Fruit fly (Drosophila melanogaster) whole organism, embryonic: ENCODE data around the gene gNacalpha.

Source experiments
- Blimp-1 ChIP-seq: fragments of 200-800 bp; sonication (Bioruptor generic); optimal IDR thresholded peaks from 3 replicates; lab custom pipeline; 2018; ENCODE audit warnings: missing biosample characterization, missing genetic modification characterization, mild to moderate bottlenecking, moderate library complexity, missing genetic modification reagents
- CG10959 ChIP-seq: fragments of 200-800 bp; sonication (Bioruptor generic); IDR thresholded peaks from 2 replicates; pipeline ENCODE4 v1.3.6; 2022; ENCODE audit warnings: missing biosample characterization, missing genetic modification characterization
- CG11456 ChIP-seq: fragments of 200-800 bp; sonication (Bioruptor generic); IDR thresholded peaks from 3 replicates; pipeline ENCODE4 v1.3.6; 2022; ENCODE audit warnings: missing biosample characterization, missing genetic modification characterization
- CG12219 ChIP-seq: fragments of 200-800 bp; sonication (Bioruptor generic); optimal IDR thresholded peaks from 3 replicates; lab custom pipeline; 2018; ENCODE audit warnings: missing biosample characterization, mild to moderate bottlenecking, missing genetic modification characterization
- CG12391 ChIP-seq: fragments of 200-800 bp; sonication (Bioruptor generic); optimal IDR thresholded peaks from 3 replicates; lab custom pipeline; 2018; ENCODE audit warnings: missing biosample characterization, mild to moderate bottlenecking, missing genetic modification characterization, moderate library complexity
- CG12744 ChIP-seq: fragments of 200-800 bp; sonication (Bioruptor generic); optimal IDR thresholded peaks from 2 replicates; lab custom pipeline; 2016; ENCODE audit warnings: missing biosample characterization, missing genetic modification characterization
- CG13775 ChIP-seq: fragments of 200-800 bp; sonication (Bioruptor generic); optimal IDR thresholded peaks from 3 replicates; lab custom pipeline; 2017; ENCODE audit warnings: missing biosample characterization, mild to moderate bottlenecking, missing genetic modification characterization
- CG14965 ChIP-seq: fragments of 200-800 bp; sonication (Bioruptor generic); optimal IDR thresholded peaks from 2 replicates; lab custom pipeline; 2016; ENCODE audit warnings: missing biosample characterization, missing genetic modification characterization, borderline replicate concordance
- CG17328 ChIP-seq: fragments of 200-800 bp; sonication (Bioruptor generic); IDR thresholded peaks from 2 replicates; pipeline ENCODE4 v1.3.6; 2022; ENCODE audit warnings: missing biosample characterization, missing genetic modification characterization
- CG17829 ChIP-seq: fragments of 200-800 bp; optimal IDR thresholded peaks from 2 replicates; lab custom pipeline; 2019; ENCODE audit warnings: missing biosample characterization, mild to moderate bottlenecking, missing genetic modification characterization, moderate library complexity
- CG2202 ChIP-seq: fragments of 200-800 bp; sonication (Bioruptor generic); optimal IDR thresholded peaks from 2 replicates; lab custom pipeline; 2018; ENCODE audit warnings: missing biosample characterization, mild to moderate bottlenecking, missing genetic modification characterization
- CG2712 ChIP-seq: fragments of 200-800 bp; optimal IDR thresholded peaks from 3 replicates; lab custom pipeline; 2019; ENCODE audit warnings: missing biosample characterization, mild to moderate bottlenecking, missing genetic modification characterization, moderate library complexity
- CG3065 ChIP-seq: fragments of 200-800 bp; sonication (Bioruptor generic); optimal IDR thresholded peaks from 2 replicates; lab custom pipeline; 2016; ENCODE audit warnings: missing biosample characterization, missing genetic modification characterization
- CG31441 ChIP-seq: fragments of 200-800 bp; sonication (Bioruptor generic); IDR thresholded peaks from 2 replicates; pipeline ENCODE4 v1.3.6; 2022; ENCODE audit warnings: missing biosample characterization, missing genetic modification characterization
- CG33557 ChIP-seq: fragments of 200-800 bp; sonication (Bioruptor generic); optimal IDR thresholded peaks from 2 replicates; lab custom pipeline; 2019; ENCODE audit warnings: missing biosample characterization, mild to moderate bottlenecking, missing genetic modification characterization, moderate library complexity
- CG3407 ChIP-seq: fragments of 200-800 bp; sonication (Bioruptor generic); optimal IDR thresholded peaks from 2 replicates; lab custom pipeline; 2018; ENCODE audit warnings: missing biosample characterization, mild to moderate bottlenecking, missing genetic modification characterization
- CG34422 ChIP-seq: fragments of 200-800 bp; sonication (Bioruptor generic); IDR thresholded peaks from 3 replicates; pipeline ENCODE4 v1.3.6; 2022; ENCODE audit warnings: missing biosample characterization, missing genetic modification characterization
- CG8388 ChIP-seq: fragments of 200-800 bp; sonication (Bioruptor generic); optimal IDR thresholded peaks from 2 replicates; lab custom pipeline; 2019; ENCODE audit warnings: missing biosample characterization, mild to moderate bottlenecking, missing genetic modification characterization, moderate library complexity
- CHES-1-like ChIP-seq: fragments of 200-800 bp; sonication (Bioruptor generic); optimal IDR thresholded peaks from 2 replicates; lab custom pipeline; 2016; ENCODE audit warnings: missing biosample characterization, missing genetic modification characterization
- D ChIP-seq, 2 experiments: fragments of 200-800 bp in 1 of 2; fragments of >200 bp in 1 of 2; sonication (Bioruptor generic) in 1 of 2; optimal IDR thresholded peaks; 2 replicates in 1 of 2; 3 replicates in 1 of 2; lab custom pipeline; 2017; ENCODE audit warnings: mild to moderate bottlenecking in 1 of 2, missing biosample characterization in 1 of 2, missing genetic modification characterization in 1 of 2, missing genetic modification reagents in 1 of 2
- Ets65A ChIP-seq: fragments of 200-800 bp; sonication (Bioruptor generic); peaks from one replicate; lab custom pipeline; 2016; ENCODE audit warnings: missing biosample characterization, missing genetic modification characterization
- HLH4C ChIP-seq: fragments of 200-800 bp; sonication (Bioruptor generic); IDR thresholded peaks from 3 replicates; pipeline ENCODE4 v1.3.6; 2022; ENCODE audit warnings: missing biosample characterization, missing genetic modification characterization; ENCODE audit not compliant: partially characterized antibody
- HLHmδ ChIP-seq: fragments of 200-800 bp; sonication (Bioruptor generic); optimal IDR thresholded peaks from 2 replicates; lab custom pipeline; 2018; ENCODE audit warnings: missing biosample characterization, mild to moderate bottlenecking, missing genetic modification characterization, moderate library complexity
- Oli ChIP-seq: fragments of 200-800 bp; sonication (Bioruptor generic); optimal IDR thresholded peaks from 2 replicates; lab custom pipeline; 2018; ENCODE audit warnings: missing biosample characterization, mild to moderate bottlenecking, missing genetic modification characterization, moderate library complexity
- PHDP ChIP-seq: fragments of 200-800 bp; sonication (Bioruptor generic); optimal IDR thresholded peaks from 3 replicates; lab custom pipeline; 2018; ENCODE audit warnings: missing biosample characterization, mild to moderate bottlenecking, missing genetic modification characterization, moderate library complexity
- Ptx1 ChIP-seq: fragments of 200-800 bp; sonication (Bioruptor generic); IDR thresholded peaks from 2 replicates; pipeline ENCODE4 v1.3.6; 2022; ENCODE audit warnings: missing biosample characterization, missing genetic modification characterization
- amos ChIP-seq: fragments of 200-800 bp; sonication (Bioruptor generic); IDR thresholded peaks from 2 replicates; pipeline ENCODE4 v1.3.6; 2022; ENCODE audit warnings: missing biosample characterization, missing genetic modification characterization; ENCODE audit not compliant: partially characterized antibody
- chif ChIP-seq, 2 experiments: fragments of 200-800 bp; sonication (Bioruptor generic); optimal IDR thresholded peaks; 3 replicates each; lab custom pipeline; 2016; ENCODE audit warnings: missing biosample characterization in 2 of 2, missing genetic modification characterization in 2 of 2
- disco-r ChIP-seq: fragments of 200-800 bp; sonication (Bioruptor generic); optimal IDR thresholded peaks from 2 replicates; lab custom pipeline; 2016; ENCODE audit warnings: missing biosample characterization, missing genetic modification characterization
- dm ChIP-seq: fragments of 200-800 bp; sonication (Bioruptor generic); optimal IDR thresholded peaks from 3 replicates; lab custom pipeline; 2016; ENCODE audit warnings: missing biosample characterization, missing genetic modification characterization
- dpn ChIP-seq, 2 experiments: fragments of 200-800 bp; sonication (Bioruptor generic); optimal IDR thresholded peaks; 3 replicates each; lab custom pipeline; 2016; ENCODE audit warnings: missing biosample characterization in 2 of 2, missing genetic modification characterization in 2 of 2
- fd3F ChIP-seq: fragments of 200-800 bp; sonication (Bioruptor generic); optimal IDR thresholded peaks from 2 replicates; lab custom pipeline; 2018; ENCODE audit warnings: missing biosample characterization, mild to moderate bottlenecking, missing genetic modification characterization, moderate library complexity
- gem ChIP-seq: fragments of 200-800 bp; sonication (Bioruptor generic); optimal IDR thresholded peaks from 2 replicates; lab custom pipeline; 2019; ENCODE audit warnings: missing biosample characterization, mild to moderate bottlenecking, missing genetic modification characterization, moderate library complexity
- gsb-n ChIP-seq: fragments of 200-800 bp; sonication (Bioruptor generic); optimal IDR thresholded peaks from 3 replicates; lab custom pipeline; 2018; ENCODE audit warnings: missing biosample characterization, mild to moderate bottlenecking, missing genetic modification characterization
- gt ChIP-seq: fragments of 200-800 bp; sonication (Bioruptor generic); IDR thresholded peaks from 2 replicates; pipeline ENCODE4 v1.3.6; 2022; ENCODE audit warnings: missing biosample characterization, missing genetic modification characterization
- h ChIP-seq: fragments of >200 bp; optimal IDR thresholded peaks from 2 replicates; lab custom pipeline; 2017
- ham ChIP-seq: fragments of 200-800 bp; sonication (Bioruptor generic); IDR thresholded peaks from 2 replicates; pipeline ENCODE4 v1.3.6; 2022; ENCODE audit warnings: missing biosample characterization, missing genetic modification characterization
- hbn ChIP-seq: fragments of 200-800 bp; sonication (Bioruptor generic); IDR thresholded peaks from 2 replicates; pipeline ENCODE4 v1.3.6; 2022; ENCODE audit warnings: missing biosample characterization, missing genetic modification characterization; ENCODE audit not compliant: partially characterized antibody
- hkb ChIP-seq, 2 experiments: fragments of 200-800 bp in 1 of 2; fragments of >200 bp in 1 of 2; sonication (Bioruptor generic) in 1 of 2; IDR thresholded peaks in 1 of 2; optimal IDR thresholded peaks in 1 of 2; 2 replicates each; pipeline versions ENCODE4 v1.3.6 to Lab custom; 2017 to 2022; ENCODE audit warnings: missing biosample characterization in 1 of 2, missing genetic modification characterization in 1 of 2
- ind ChIP-seq: fragments of 200-800 bp; sonication (Bioruptor generic); optimal IDR thresholded peaks from 3 replicates; lab custom pipeline; 2016; ENCODE audit warnings: missing biosample characterization, missing genetic modification characterization
- prd ChIP-seq, 3 experiments: fragments of >200 bp in 2 of 3; fragments of 200-800 bp in 1 of 3; sonication (Bioruptor generic) in 1 of 3; optimal IDR thresholded peaks in 2 of 3; IDR thresholded peaks in 1 of 3; 2 replicates in 2 of 3; 3 replicates in 1 of 3; pipeline versions ENCODE4 v1.3.6 to Lab custom; 2017 to 2022; ENCODE audit warnings: missing biosample characterization in 1 of 3, missing genetic modification characterization in 1 of 3
- pros ChIP-seq: fragments of 200-800 bp; sonication (Bioruptor generic); optimal IDR thresholded peaks from 3 replicates; lab custom pipeline; 2019; ENCODE audit warnings: missing biosample characterization, mild to moderate bottlenecking, missing genetic modification characterization, moderate library complexity
- run ChIP-seq: fragments of 200-800 bp; sonication (Bioruptor generic); optimal IDR thresholded peaks from 3 replicates; lab custom pipeline; 2018; ENCODE audit warnings: missing biosample characterization, mild to moderate bottlenecking, missing genetic modification characterization
- sc ChIP-seq, 3 experiments: fragments of >200 bp in 2 of 3; fragments of 200-800 bp in 1 of 3; sonication (Bioruptor generic) in 1 of 3; optimal IDR thresholded peaks; 2 replicates in 2 of 3; 3 replicates in 1 of 3; lab custom pipeline; 2017; ENCODE audit warnings: mild to moderate bottlenecking in 1 of 3, missing biosample characterization in 1 of 3, missing genetic modification characterization in 1 of 3, missing genetic modification reagents in 1 of 3
- vfl ChIP-seq: fragments of 200-800 bp; sonication (Bioruptor generic); optimal IDR thresholded peaks from 2 replicates; lab custom pipeline; 2016; ENCODE audit warnings: missing biosample characterization, missing genetic modification characterization

The gNacalpha gene

DNA sequence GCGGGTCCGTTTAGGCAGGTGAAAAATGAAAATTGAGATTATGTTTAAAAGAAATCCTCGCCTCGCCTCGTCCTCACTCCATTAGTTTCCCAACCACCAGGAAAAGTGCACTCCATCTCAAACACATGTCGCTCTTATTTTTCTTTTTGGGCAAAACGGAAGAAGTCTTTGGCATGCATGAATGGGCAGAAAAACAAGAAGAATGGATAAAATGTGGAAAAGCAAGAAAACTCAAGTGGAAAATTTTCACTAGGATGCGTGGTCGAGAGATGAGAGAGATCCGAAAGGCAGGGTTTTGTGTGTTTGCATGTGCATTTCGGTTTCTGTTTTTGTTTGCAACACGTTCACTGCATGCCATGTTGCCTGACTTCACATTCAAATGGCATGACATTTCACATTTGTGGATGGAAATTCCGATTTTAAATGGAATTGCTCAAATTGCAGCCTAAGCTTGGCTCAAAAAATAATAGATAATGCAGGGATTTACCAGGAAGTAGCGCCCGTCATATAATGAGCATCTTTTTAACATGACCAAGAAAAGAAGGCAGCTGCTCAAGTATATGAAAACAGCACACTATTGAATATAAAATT, 31.6 kb downstream of the gNacalpha start (continued):
- no peak for TF ChIP-seq vfl (GFP tag; lab: Kevin White, UChicago)
- peak; percentile 48 for TF ChIP-seq pros (GFP tag; lab: Kevin White, UChicago)
- no peak for TF ChIP-seq gt (GFP tag; lab: Robert Waterston, UW)
- TF ChIP-seq CG34422 (GFP tag; lab: Robert Waterston, UW): no peak
- no peak for TF ChIP-seq CG3065 (GFP tag; lab: Kevin White, UChicago)
- no peak for TF ChIP-seq disco-r (GFP tag; lab: Kevin White, UChicago)

DNA sequence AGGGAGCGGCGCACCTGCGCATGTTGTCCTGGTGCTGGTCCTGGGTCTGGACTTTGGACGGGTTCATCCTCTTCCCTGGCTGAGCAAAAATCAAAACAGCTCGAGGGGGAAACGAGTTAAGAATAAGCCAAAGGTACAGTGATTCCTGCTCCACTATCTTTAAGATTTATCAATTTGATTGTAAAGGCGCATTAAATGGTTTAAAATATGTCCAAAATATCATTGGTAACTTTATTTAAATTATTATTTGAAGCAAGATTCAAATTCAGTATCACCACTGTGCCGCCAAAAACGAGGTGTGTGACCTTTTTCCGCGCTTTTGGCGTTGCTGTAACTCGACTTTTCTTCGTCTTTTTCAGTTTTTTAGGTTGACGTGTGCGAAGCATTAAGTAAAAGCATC, 32.4 kb downstream of the gNacalpha start:
- TF ChIP-seq CG14965 (GFP tag; lab: Kevin White, UChicago) (no peak), CHES-1-like (GFP tag; lab: Kevin White, UChicago) (no peak), dpn (GFP tag; optimal IDR thresholded peaks at IDR 0.05; lab: Kevin White, UChicago) (no peak), HLHmδ (GFP tag; lab: Kevin White, UChicago) (no peak), h (no peak), CG12744 (no peak), run (tag; lab: Kevin White, UChicago) (no peak), hbn (GFP tag; lab: Robert Waterston, UW) (no peak), Ets65A (GFP tag; lab: Kevin White, UChicago) (no peak), dm (GFP tag; lab: Kevin White, UChicago) (no peak), Oli (tag; lab: Kevin White, UChicago) (no peak), CG2202 (tag; lab: Kevin White, UChicago) (no peak), amos (no peak), CG12219 (no peak)

DNA sequence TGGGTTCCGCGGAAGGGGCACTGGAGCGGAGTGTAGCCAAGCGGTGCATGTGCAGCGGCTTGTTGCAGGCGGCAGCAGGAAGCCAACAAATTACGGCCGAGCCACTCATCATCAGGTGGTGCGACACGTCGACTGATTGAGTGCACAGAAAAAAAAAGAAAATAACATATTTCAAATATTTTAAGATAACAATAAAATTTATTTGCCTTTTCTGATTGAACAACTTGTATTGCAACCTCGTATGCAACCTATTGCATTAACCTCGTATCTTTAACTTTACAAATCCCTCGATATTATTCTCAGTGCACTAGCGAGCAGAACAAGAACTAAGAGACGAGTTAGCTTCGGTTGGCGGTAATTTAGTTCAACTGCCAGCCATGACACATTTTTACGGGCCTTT, 33.3 kb downstream of the gNacalpha start:
- TF ChIP-seq CG17328 (GFP tag; lab: Robert Waterston, UW) (peak; percentile 51), prd (optimal IDR thresholded peaks at IDR 0.05; lab: Kevin White, UChicago) (no peak), prd (GFP tag; IDR thresholded peaks at IDR 0.05; lab: Robert Waterston, UW) (peak; percentile 73; the same call in 2 of the 3 replicates), CG8388 (peak; percentile 55), sc (optimal IDR thresholded peaks at IDR 0.05; lab: Kevin White, UChicago) (no peak), sc (GFP tag; optimal IDR thresholded peaks at IDR 0.05; lab: Kevin White, UChicago) (peak; percentile 33), Ptx1 (GFP tag; lab: Robert Waterston, UW) (peak; percentile 26; the same call in 1 of the 2 replicates), ham (no peak), fd3F (GFP tag; lab: Kevin White, UChicago) (no peak), CG13775 (peak; percentile 43), CG31441 (GFP tag; lab: Robert Waterston, UW) (peak; percentile 39; the same call in 1 of the 2 replicates), CG33557 (peak; percentile 8), CG12391 (peak; percentile 56), Blimp-1 (GFP tag; lab: Kevin White, UChicago) (peak; percentile 64), ind (peak; percentile 10), gem (tag; lab: Kevin White, UChicago) (peak; percentile 65), Ets65A (GFP tag; lab: Kevin White, UChicago) (peak; percentile 60), chif (GFP tag; optimal IDR thresholded peaks at IDR 0.05; lab: Kevin White, UChicago) (peak; percentile 20 to 31), hkb (optimal IDR thresholded peaks at IDR 0.05; lab: Kevin White, UChicago) (no peak), hkb (GFP tag; IDR thresholded peaks at IDR 0.05; lab: Robert Waterston, UW) (peak; percentile 23; the same call in 1 of the 2 replicates), D (optimal IDR thresholded peaks at IDR 0.05; lab: Kevin White, UChicago) (no peak), D (GFP tag; optimal IDR thresholded peaks at IDR 0.05; lab: Kevin White, UChicago) (peak; percentile 4), CG3407 (GFP tag; lab: Kevin White, UChicago) (peak; percentile 18), CG2712 (tag; lab: Kevin White, UChicago) (peak; percentile 60), CG11456 (GFP tag; lab: Robert Waterston, UW) (0 out of 3 replicates have a peak, but pooled peaks have one; percentile 46), HLH4C (GFP tag; lab: Robert Waterston, UW) (no peak), CG17829 (peak; percentile 48), gsb-n (peak; percentile 31), CG10959 (0 out of 2 replicates have a peak, but pooled peaks have one; percentile 6), PHDP (peak; percentile 18)
